Worm (Caenorhabditis elegans): ENCODE measurements around the gene F58A3.3.

Gene F58A3.3

ce11 chrX:10976447-10977196 is 35.8 kb upstream of the F58A3.3 start:
- TF ChIP-seq repo-1 (tag; optimal IDR thresholded peaks at IDR 0.05) (no peak), snpc-3.4 (tag; optimal IDR thresholded peaks at IDR 0.05) (no peak), somi-1 (GFP tag; optimal IDR thresholded peaks at IDR 0.05) (no peak), aptf-3 (GFP tag; IDR thresholded peaks at IDR 0.05) (no peak), dpff-1 (tag; optimal IDR thresholded peaks at IDR 0.05) (no peak), snpc-1.1 (tag; optimal IDR thresholded peaks at IDR 0.05; ENCODE audit: insufficient read depth) (no peak)

- no peak for TF ChIP-seq unc-62 (GFP tag; optimal IDR thresholded peaks at IDR 0.05)
- TF ChIP-seq die-1 (tag; optimal IDR thresholded peaks at IDR 0.05): no peak
- no peak for TF ChIP-seq C06A6.2 (GFP tag; conservative IDR thresholded peaks at IDR 0.05)
- no peak for TF ChIP-seq snpc-4 (GFP tag; optimal IDR thresholded peaks at IDR 0.05)
- TF ChIP-seq snpc-4 (tag; optimal IDR thresholded peaks at IDR 0.05): no peak
- no peak for TF ChIP-seq ceh-40 (GFP tag; IDR thresholded peaks at IDR 0.05)
- no peak for TF ChIP-seq egl-18 (GFP tag; IDR thresholded peaks at IDR 0.05)
- no peak for TF ChIP-seq atf-7 (tag; optimal IDR thresholded peaks at IDR 0.05)
- TF ChIP-seq madf-8 (GFP tag; conservative IDR thresholded peaks at IDR 0.05): no peak
- no peak for TF ChIP-seq F57A8.1 (GFP tag; optimal IDR thresholded peaks at IDR 0.05)
- no peak for TF ChIP-seq aptf-2 (GFP tag; conservative IDR thresholded peaks at IDR 0.05)
Measured at ce11 chrX:10979186-10979585, 33.3 kb upstream of the F58A3.3 start, which contains the start of gene pxn-2. Gene pxn-2 (minus strand): TSS chrX:10979286.

- TF ChIP-seq ztf-28 (GFP tag; IDR thresholded peaks at IDR 0.05) (no peak), nhr-80 (tag; optimal IDR thresholded peaks at IDR 0.05) (peak; percentile 10)
Measured at ce11 chrX:10981374-10981773, 31.1 kb upstream of the F58A3.3 start.

- TF ChIP-seq let-607 (tag; optimal IDR thresholded peaks at IDR 0.05) (no peak), rcor-1 (GFP tag; IDR thresholded peaks at IDR 0.05) (no peak), ztf-18 (tag; optimal IDR thresholded peaks at IDR 0.05) (no peak), egl-18 (GFP tag; IDR thresholded peaks at IDR 0.05) (no peak), Y53G8AR.9 (GFP tag; conservative IDR thresholded peaks at IDR 0.05) (no peak), ceh-58 (GFP tag; IDR thresholded peaks at IDR 0.05) (no peak), aptf-2 (GFP tag; conservative IDR thresholded peaks at IDR 0.05) (no peak), bed-1 (GFP tag; IDR thresholded peaks at IDR 0.05) (no peak), unc-62 (GFP tag; optimal IDR thresholded peaks at IDR 0.05) (no peak), mxl-1 (tag; optimal IDR thresholded peaks at IDR 0.05) (no peak), B0035.1 (tag; optimal IDR thresholded peaks at IDR 0.05) (no peak), Y53F4B.3 (GFP tag; IDR thresholded peaks at IDR 0.05) (no peak), nfyb-1 (GFP tag; IDR thresholded peaks at IDR 0.05) (no peak), madf-6 (GFP tag; IDR thresholded peaks at IDR 0.05) (no peak), B0019.2 (GFP tag; conservative IDR thresholded peaks at IDR 0.05) (no peak), C06A6.2 (GFP tag; conservative IDR thresholded peaks at IDR 0.05) (no peak), sea-2 (GFP tag; IDR thresholded peaks at IDR 0.05) (no peak), ztf-3 (GFP tag; optimal IDR thresholded peaks at IDR 0.05) (no peak), nhr-27 (tag; optimal IDR thresholded peaks at IDR 0.05) (no peak)
Measured at ce11 chrX:10982051-10982450, 30.4 kb upstream of the F58A3.3 start, which contains the start of gene ver-4. Gene ver-4 (plus strand): TSS chrX:10982351.
